Worm (Caenorhabditis elegans): ENCODE results near the gene F21C10.10.

ce11 chrV:9111957-9112356, 15.9 kb downstream of the F21C10.10 start:
- TF ChIP-seq fos-1 (tag; optimal IDR thresholded peaks at IDR 0.05) = no peak
- no peak for TF ChIP-seq ceh-28 (tag; optimal IDR thresholded peaks at IDR 0.05)
- TF ChIP-seq lin-39 (tag; optimal IDR thresholded peaks at IDR 0.05) = no peak
- no peak for TF ChIP-seq unc-62 (GFP tag; optimal IDR thresholded peaks at IDR 0.05)
- no peak for TF ChIP-seq R02D3.7 (tag; optimal IDR thresholded peaks at IDR 0.05)
- no peak for TF ChIP-seq ztf-11 (tag; optimal IDR thresholded peaks at IDR 0.05)
- TF ChIP-seq nhr-23 (tag; optimal IDR thresholded peaks at IDR 0.05) = no peak
- no peak for TF ChIP-seq nhr-237 (tag; optimal IDR thresholded peaks at IDR 0.05)
- TF ChIP-seq sea-2 (GFP tag; optimal IDR thresholded peaks at IDR 0.05) = no peak
- no peak for TF ChIP-seq ceh-9 (tag; optimal IDR thresholded peaks at IDR 0.05)
- TF ChIP-seq fkh-10 (GFP tag; optimal IDR thresholded peaks at IDR 0.05) = no peak
- TF ChIP-seq ceh-82 (tag; optimal IDR thresholded peaks at IDR 0.05) = no peak
- TF ChIP-seq snpc-4 (tag; optimal IDR thresholded peaks at IDR 0.05) = no peak
- TF ChIP-seq ztf-4 (tag; optimal IDR thresholded peaks at IDR 0.05) = no peak
